Fruit fly (Drosophila melanogaster) S2 (cell line): ENCODE measurements around the gene Arl2.

ENCODE experiments used
- CG8478 ChIP-seq: fragments of >200 bp; optimal IDR thresholded peaks from 2 replicates; lab custom pipeline; 2018
- CTCF ChIP-seq, 2 experiments: fragments of >200 bp; optimal IDR thresholded peaks; 2 replicates each; lab custom pipeline; 2018

DNA sequence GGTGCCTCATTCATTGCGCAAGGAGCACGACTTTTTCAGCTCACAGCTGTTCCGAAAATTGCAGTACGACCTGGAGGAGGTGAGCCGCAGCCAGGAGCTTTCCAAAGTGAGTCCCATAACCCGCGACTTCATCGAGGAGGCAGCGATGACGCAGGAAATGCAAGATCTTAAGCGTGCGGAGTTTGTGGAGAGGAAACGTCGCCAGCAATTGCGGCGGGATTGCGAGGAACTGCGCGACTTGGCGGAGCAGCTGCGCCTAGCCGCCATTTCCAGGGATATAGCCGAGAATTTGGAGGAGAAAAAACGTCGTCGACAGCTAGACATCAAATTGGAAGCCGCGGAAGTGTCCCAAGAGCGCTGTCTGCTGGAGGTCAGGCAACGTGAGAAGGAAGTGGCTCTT lies 6.9 kb downstream of the Arl2 start:
- TF ChIP-seq CG8478 (lab: Kevin White, UChicago) (no peak), CTCF (optimal IDR thresholded peaks at IDR 0.05; lab: Kevin White, UChicago) (no peak)
